Worm (Caenorhabditis elegans): ENCODE measurements around the gene tag-131.

Gene tag-131

ce11 chrIII:4317065-4317752, at the start of gene tag-131:
Gene tag-131, plus strand, starts transcription at chrIII:4317702.
- peak; percentile 8 for TF ChIP-seq lin-39 (tag; optimal IDR thresholded peaks at IDR 0.05)
- peak in 1 of 2 experiments; percentile 26 for TF ChIP-seq mdl-1 (tag; optimal IDR thresholded peaks at IDR 0.05)
- TF ChIP-seq nhr-11 (tag; optimal IDR thresholded peaks at IDR 0.05), result peak; percentile 41
- TF ChIP-seq efl-1 (optimal IDR thresholded peaks at IDR 0.05), result peak; percentile 48 to 57
- TF ChIP-seq efl-1 (GFP tag; optimal IDR thresholded peaks at IDR 0.05 in 1 of 2), result no peak
- TF ChIP-seq unc-130 (tag; optimal IDR thresholded peaks at IDR 0.05), result no peak
- peak; percentile 67 for TF ChIP-seq dsc-1 (tag; optimal IDR thresholded peaks at IDR 0.05)
- peak; percentile 8 for TF ChIP-seq xbp-1 (tag; optimal IDR thresholded peaks at IDR 0.05)
- TF ChIP-seq dpl-1 (GFP tag; optimal IDR thresholded peaks at IDR 0.05), result peak; percentile 3 to 20 (median 4)
- TF ChIP-seq swsn-7 (tag; optimal IDR thresholded peaks at IDR 0.05), result peak; percentile 50
- TF ChIP-seq C34B4.2 (tag; optimal IDR thresholded peaks at IDR 0.05), result no peak
- TF ChIP-seq tlp-1 (tag; optimal IDR thresholded peaks at IDR 0.05), result no peak
- peak; percentile 63 for TF ChIP-seq nhr-20 (tag; optimal IDR thresholded peaks at IDR 0.05)
- peak in 2 of 6 experiments; percentile 10 to 24 for TF ChIP-seq elt-3 (tag; optimal IDR thresholded peaks at IDR 0.05)
- no peak for TF ChIP-seq ceh-90 (tag; optimal IDR thresholded peaks at IDR 0.05)
- peak; percentile 80 for TF ChIP-seq nhr-71 (tag; optimal IDR thresholded peaks at IDR 0.05)
- peak; percentile 38 to 67 for TF ChIP-seq lsy-2 (tag; optimal IDR thresholded peaks at IDR 0.05)
- no peak for TF ChIP-seq vab-15 (tag; optimal IDR thresholded peaks at IDR 0.05)
- TF ChIP-seq ces-1 (GFP tag; optimal IDR thresholded peaks at IDR 0.05), result no peak
- peak; percentile 17 to 36 for TF ChIP-seq lin-35 (GFP tag; optimal IDR thresholded peaks at IDR 0.05)
- peak; percentile 13 for TF ChIP-seq mep-1 (tag; optimal IDR thresholded peaks at IDR 0.05)
- peak; percentile 75 for TF ChIP-seq snu-23 (GFP tag; optimal IDR thresholded peaks at IDR 0.05)
- peak; percentile 22 for TF ChIP-seq tbx-2 (tag; optimal IDR thresholded peaks at IDR 0.05)
- TF ChIP-seq lin-14 (GFP tag; optimal IDR thresholded peaks at IDR 0.05), result peak; percentile 61
- peak; percentile 74 for TF ChIP-seq rnt-1 (tag; optimal IDR thresholded peaks at IDR 0.05)
- TF ChIP-seq nhr-12 (tag; optimal IDR thresholded peaks at IDR 0.05), result no peak
- TF ChIP-seq lir-3 (tag; optimal IDR thresholded peaks at IDR 0.05; ENCODE audit: poor library complexity), result peak; percentile 16
- TF ChIP-seq nhr-47 (tag; optimal IDR thresholded peaks at IDR 0.05), result peak; percentile 36
- peak; percentile 64 for TF ChIP-seq blmp-1 (tag; optimal IDR thresholded peaks at IDR 0.05)
- peak; percentile 43 for TF ChIP-seq nhr-19 (GFP tag; conservative IDR thresholded peaks at IDR 0.05)

ce11 chrIII:4269220-4269935, 48.1 kb upstream of the tag-131 start, which contains the start of the genes sftb-1 and R10E4.1:
Gene sftb-1, minus strand, starts transcription at chrIII:4269270.
Gene R10E4.1, plus strand, starts transcription at chrIII:4269743.
- TF ChIP-seq lin-14 (GFP tag; optimal IDR thresholded peaks at IDR 0.05), result peak; percentile 78
- peak; percentile 70 for TF ChIP-seq F16B12.6 (tag; optimal IDR thresholded peaks at IDR 0.05)
- TF ChIP-seq ceh-88 (GFP tag; IDR thresholded peaks at IDR 0.05), result 0 out of 2 replicates have a peak, but pooled peaks have one; percentile 15
- TF ChIP-seq mef-2 (tag; optimal IDR thresholded peaks at IDR 0.05), result no peak
- no peak for TF ChIP-seq pag-3 (tag; optimal IDR thresholded peaks at IDR 0.05; ENCODE audit: borderline replicate concordance, insufficient read depth)
- no peak for TF ChIP-seq ceh-63 (GFP tag; optimal IDR thresholded peaks at IDR 0.05)
- TF ChIP-seq pax-3 (tag; optimal IDR thresholded peaks at IDR 0.05), result no peak
- peak; percentile 81 for TF ChIP-seq nhr-19 (GFP tag; conservative IDR thresholded peaks at IDR 0.05)
- peak; percentile 62 for TF ChIP-seq fkh-8 (tag; optimal IDR thresholded peaks at IDR 0.05)
- no peak for TF ChIP-seq zag-1 (tag; optimal IDR thresholded peaks at IDR 0.05)
- no peak for TF ChIP-seq efl-3 (GFP tag; optimal IDR thresholded peaks at IDR 0.05)
- TF ChIP-seq sptf-1 (tag; optimal IDR thresholded peaks at IDR 0.05), result no peak
- TF ChIP-seq unc-98 (GFP tag; IDR thresholded peaks at IDR 0.05), result no peak
- peak; percentile 62 for TF ChIP-seq lin-13 (GFP tag; optimal IDR thresholded peaks at IDR 0.05)
- peak; percentile 87 for TF ChIP-seq nhr-71 (tag; optimal IDR thresholded peaks at IDR 0.05)
- TF ChIP-seq dpl-1 (GFP tag; optimal IDR thresholded peaks at IDR 0.05), result peak; percentile 66 to 83 (median 81)
- TF ChIP-seq jun-1 (tag; optimal IDR thresholded peaks at IDR 0.05), result peak; percentile 40
- no peak for TF ChIP-seq fkh-4 (tag; optimal IDR thresholded peaks at IDR 0.05; ENCODE audit: borderline replicate concordance)
- TF ChIP-seq nhr-47 (tag; optimal IDR thresholded peaks at IDR 0.05), result peak; percentile 86
- peak; percentile 22 for TF ChIP-seq hpl-2 (GFP tag; optimal IDR thresholded peaks at IDR 0.05)
- no peak for TF ChIP-seq hlh-17 (GFP tag; optimal IDR thresholded peaks at IDR 0.05; ENCODE audit: borderline replicate concordance)
- no peak for TF ChIP-seq unc-62 (GFP tag; optimal IDR thresholded peaks at IDR 0.05)
- no peak for TF ChIP-seq pqm-1 (tag; optimal IDR thresholded peaks at IDR 0.05)
- TF ChIP-seq lsy-2 (tag; optimal IDR thresholded peaks at IDR 0.05), result peak; percentile 84 to 85
- TF ChIP-seq elt-2 (tag; optimal IDR thresholded peaks at IDR 0.05), result peak; percentile 13
